Worm (Caenorhabditis elegans) whole organism, mixed stage, embryonic: ENCODE results near the gene skr-3.

Experiments
- bed-3 ChIP-seq: fragments of 200-800 bp; sonication (Bioruptor generic); optimal IDR thresholded peaks from 3 replicates; lab custom pipeline; 2018; ENCODE audit warnings: mild to moderate bottlenecking, missing genetic modification characterization, moderate library complexity, missing compliant biosample characterization
- blmp-1 ChIP-seq: fragments of 150-350 bp; optimal IDR thresholded peaks from 2 replicates; lab custom pipeline; 2014; ENCODE audit warnings: missing biosample characterization, missing genetic modification characterization
- ceh-39 ChIP-seq: fragments of 150-350 bp; optimal IDR thresholded peaks from 2 replicates; lab custom pipeline; 2014; ENCODE audit warnings: missing biosample characterization, missing genetic modification characterization
- ceh-43 ChIP-seq: fragments of 200-800 bp; sonication (Bioruptor generic); optimal IDR thresholded peaks from 2 replicates; lab custom pipeline; 2018; ENCODE audit warnings: mild to moderate bottlenecking, missing genetic modification characterization, moderate library complexity, missing compliant biosample characterization
- cnd-1 ChIP-seq: fragments of 200-800 bp; sonication (Bioruptor generic); optimal IDR thresholded peaks from 2 replicates; lab custom pipeline; 2018; ENCODE audit warnings: mild to moderate bottlenecking, missing genetic modification characterization, missing compliant biosample characterization
- drap-1 ChIP-seq: fragments of 200-800 bp; sonication (Bioruptor generic); optimal IDR thresholded peaks from 3 replicates; lab custom pipeline; 2018; ENCODE audit warnings: mild to moderate bottlenecking, missing genetic modification characterization, missing compliant biosample characterization
- elt-1 ChIP-seq: sonication (generic microtip); optimal IDR thresholded peaks from 2 replicates; lab custom pipeline; 2017; ENCODE audit warnings: missing genetic modification characterization, mild to moderate bottlenecking, missing compliant biosample characterization, antibody characterized with exemption, moderate library complexity, borderline replicate concordance; ENCODE audit not compliant: insufficient read depth
- elt-3 ChIP-seq: fragments of 150-350 bp; optimal IDR thresholded peaks from 2 replicates; lab custom pipeline; 2014; ENCODE audit warnings: missing biosample characterization, missing genetic modification characterization
- flh-1 ChIP-seq: fragments of 200-800 bp; sonication (Bioruptor generic); optimal IDR thresholded peaks from 2 replicates; lab custom pipeline; 2018; ENCODE audit warnings: mild to moderate bottlenecking, missing genetic modification characterization, moderate library complexity, missing compliant biosample characterization
- ham-2 ChIP-seq: fragments of 200-800 bp; sonication (Bioruptor generic); optimal IDR thresholded peaks from 2 replicates; lab custom pipeline; 2018; ENCODE audit warnings: mild to moderate bottlenecking, missing genetic modification characterization, missing compliant biosample characterization
- hlh-1 ChIP-seq: fragments of 150-350 bp; optimal IDR thresholded peaks from 2 replicates; lab custom pipeline; 2014; ENCODE audit warnings: missing biosample characterization, missing genetic modification reagents, missing genetic modification characterization
- lin-13 ChIP-seq: fragments of 150-350 bp; optimal IDR thresholded peaks from 2 replicates; lab custom pipeline; 2014; ENCODE audit warnings: missing biosample characterization, missing genetic modification characterization
- lin-32 ChIP-seq: fragments of 200-800 bp; sonication (Bioruptor generic); optimal IDR thresholded peaks from 2 replicates; lab custom pipeline; 2018; ENCODE audit warnings: mild to moderate bottlenecking, missing genetic modification characterization, missing compliant biosample characterization
- lsy-2 ChIP-seq: fragments of 150-350 bp; optimal IDR thresholded peaks from 2 replicates; lab custom pipeline; 2014; ENCODE audit warnings: missing biosample characterization, missing genetic modification characterization
- mep-1 ChIP-seq: fragments of 150-350 bp; optimal IDR thresholded peaks from 2 replicates; lab custom pipeline; 2017; ENCODE audit warnings: missing biosample characterization, missing genetic modification reagents, missing genetic modification characterization, inconsistent platforms
- mls-2 ChIP-seq: sonication (generic microtip); optimal IDR thresholded peaks from 2 replicates; lab custom pipeline; 2016; ENCODE audit warnings: mild to moderate bottlenecking, missing genetic modification characterization, moderate library complexity, missing compliant biosample characterization
- nhr-12 ChIP-seq: fragments of 150-350 bp; optimal IDR thresholded peaks from 2 replicates; lab custom pipeline; 2014; ENCODE audit warnings: missing biosample characterization, missing genetic modification characterization
- nhr-2 ChIP-seq: fragments of 150-350 bp; optimal IDR thresholded peaks from 2 replicates; lab custom pipeline; 2014; ENCODE audit warnings: missing biosample characterization, missing genetic modification characterization
- nhr-28 ChIP-seq: fragments of 150-350 bp; optimal IDR thresholded peaks from 2 replicates; lab custom pipeline; 2014; ENCODE audit warnings: missing biosample characterization, missing genetic modification characterization
- nhr-76 ChIP-seq: sonication (generic microtip); optimal IDR thresholded peaks from 2 replicates; lab custom pipeline; 2017; ENCODE audit warnings: missing biosample characterization, missing genetic modification characterization
- pha-4 ChIP-seq: fragments of 150-350 bp; optimal IDR thresholded peaks from 2 replicates; lab custom pipeline; 2018; ENCODE audit warnings: missing biosample characterization, missing genetic modification reagents, missing genetic modification characterization
- sptf-1 ChIP-seq: sonication (generic microtip); optimal IDR thresholded peaks from 2 replicates; lab custom pipeline; 2017; ENCODE audit warnings: mild to moderate bottlenecking, missing genetic modification characterization, moderate library complexity, missing compliant biosample characterization
- tbx-8 ChIP-seq: fragments of 200-800 bp; sonication (Bioruptor generic); optimal IDR thresholded peaks from 2 replicates; lab custom pipeline; 2018; ENCODE audit warnings: mild to moderate bottlenecking, missing genetic modification characterization, moderate library complexity, missing compliant biosample characterization
- unc-120 ChIP-seq: sonication (generic microtip); optimal IDR thresholded peaks from 2 replicates; lab custom pipeline; 2017; ENCODE audit warnings: missing genetic modification characterization, missing compliant biosample characterization; ENCODE audit not compliant: poor library complexity, severe bottlenecking
- unc-39 ChIP-seq: fragments of 150-350 bp; optimal IDR thresholded peaks from 2 replicates; lab custom pipeline; 2014; ENCODE audit warnings: missing biosample characterization, missing genetic modification characterization
- unc-62 ChIP-seq: fragments of 150-350 bp; optimal IDR thresholded peaks from 2 replicates; lab custom pipeline; 2014; ENCODE audit warnings: missing biosample characterization, missing genetic modification reagents, missing genetic modification characterization
- zip-8 ChIP-seq: fragments of 150-350 bp; optimal IDR thresholded peaks from 2 replicates; lab custom pipeline; 2014; ENCODE audit warnings: missing biosample characterization, missing genetic modification characterization
- ztf-11 ChIP-seq: fragments of 150-350 bp; optimal IDR thresholded peaks from 2 replicates; lab custom pipeline; 2014; ENCODE audit warnings: missing biosample characterization, missing genetic modification characterization

skr-3 gene

DNA sequence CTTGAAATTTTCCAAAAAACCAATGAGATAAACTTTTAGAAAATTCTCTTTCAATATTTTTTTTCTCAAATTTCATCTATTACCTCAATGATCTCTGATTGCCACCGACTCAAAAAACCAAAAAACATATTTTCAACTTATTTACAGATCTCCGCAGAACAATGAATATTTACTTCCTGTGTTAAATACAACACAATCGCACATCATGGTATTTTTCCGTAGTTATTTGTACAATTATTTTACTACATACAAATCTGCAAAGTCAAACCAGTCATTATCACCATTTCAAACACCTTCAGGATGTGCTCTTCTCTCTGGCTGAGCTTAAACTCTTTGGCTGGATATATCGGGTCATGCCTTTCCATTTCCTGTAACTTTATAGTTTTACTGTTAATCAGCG, 45.1 kb downstream of the skr-3 start, which contains the start of gene str-108:
TSS of gene str-108 (plus strand) at position 301 of the 400 bp plus-strand sequence.
- no peak for TF ChIP-seq zip-8 (tag; lab: Kevin White, UChicago)
- no peak for TF ChIP-seq unc-120 (tag; lab: Kevin White, UChicago)
- no peak for TF ChIP-seq lsy-2
- no peak for TF ChIP-seq mep-1 (tag; lab: Kevin White, UChicago)
- TF ChIP-seq nhr-28 = no peak
- TF ChIP-seq unc-39 (tag; lab: Kevin White, UChicago) = no peak
- TF ChIP-seq pha-4 (tag; lab: Kevin White, UChicago) = no peak
- TF ChIP-seq elt-3 (tag; lab: Kevin White, UChicago) = no peak
- TF ChIP-seq mls-2 (tag; lab: Kevin White, UChicago) = no peak
- TF ChIP-seq nhr-2 (tag; lab: Kevin White, UChicago) = no peak
- no peak for TF ChIP-seq nhr-12
- TF ChIP-seq nhr-76 (tag; lab: Kevin White, UChicago) = no peak
- no peak for TF ChIP-seq ceh-39
- no peak for TF ChIP-seq ham-2 (GFP tag; lab: Kevin White, UChicago)
- TF ChIP-seq elt-1 (tag; lab: Kevin White, UChicago) = no peak
- TF ChIP-seq blmp-1 (tag; lab: Kevin White, UChicago) = no peak
- no peak for TF ChIP-seq cnd-1
- no peak for TF ChIP-seq drap-1

DNA sequence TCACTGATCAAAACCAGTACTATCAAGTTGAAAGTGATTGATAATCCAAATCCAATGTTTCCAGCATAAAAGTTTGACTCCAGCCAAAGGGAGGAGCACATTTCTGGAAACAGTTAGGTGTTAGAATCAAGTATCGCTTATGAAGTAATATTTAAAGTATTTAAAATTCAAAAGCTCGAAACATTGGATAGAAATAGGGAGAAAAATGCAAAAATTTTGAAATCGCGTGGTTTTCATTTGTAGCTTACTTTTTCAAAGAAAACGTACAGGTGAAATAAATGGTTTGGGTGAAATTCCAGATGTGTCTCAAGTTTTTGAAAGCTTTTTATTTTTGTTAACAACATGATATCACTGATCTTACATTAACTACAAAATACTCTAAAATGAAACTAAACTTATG, 48.1 kb downstream of the skr-3 start, which contains the start of gene str-111:
TSS of gene str-111 (minus strand) at position 101 of the 400 bp plus-strand sequence.
- TF ChIP-seq unc-120 (tag; lab: Kevin White, UChicago) (no peak), lin-13 (tag; lab: Kevin White, UChicago) (no peak), unc-62 (GFP tag; lab: Kevin White, UChicago) (no peak)

DNA sequence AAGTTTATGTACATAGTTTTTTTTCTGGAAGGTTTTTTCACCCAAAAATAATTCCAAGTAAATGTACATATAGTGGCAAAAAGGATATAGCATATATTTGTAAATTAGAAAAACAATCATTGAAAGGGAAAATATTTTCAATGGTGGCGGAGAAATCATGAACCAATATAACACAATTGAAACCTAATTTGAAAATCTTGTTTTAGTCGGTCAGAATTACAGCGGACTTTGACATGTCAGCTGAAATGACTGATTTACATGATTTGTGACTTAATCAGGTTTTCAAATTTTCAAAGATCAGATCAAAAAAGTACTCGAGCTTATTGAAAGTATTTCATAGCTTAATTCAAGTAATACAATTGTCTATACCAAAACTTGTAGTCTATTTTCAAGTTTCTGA, 50.8 kb downstream of the skr-3 start, which contains the start of gene K05D4.9:
TSS of gene K05D4.9 (minus strand) at position 101 of the 400 bp plus-strand sequence.
- no peak for TF ChIP-seq sptf-1 (tag; lab: Kevin White, UChicago)
- no peak for TF ChIP-seq nhr-28
- no peak for TF ChIP-seq mls-2 (tag; lab: Kevin White, UChicago)
- no peak for TF ChIP-seq hlh-1 (tag; lab: Kevin White, UChicago)
- no peak for TF ChIP-seq lsy-2
- no peak for TF ChIP-seq tbx-8 (GFP tag; lab: Kevin White, UChicago)
- TF ChIP-seq lin-32 (GFP tag; lab: Kevin White, UChicago) = no peak
- TF ChIP-seq flh-1 (GFP tag; lab: Kevin White, UChicago) = no peak
- TF ChIP-seq ham-2 (GFP tag; lab: Kevin White, UChicago) = no peak
- no peak for TF ChIP-seq pha-4 (tag; lab: Kevin White, UChicago)
- TF ChIP-seq ztf-11 (tag; lab: Kevin White, UChicago) = no peak
- no peak for TF ChIP-seq unc-39 (tag; lab: Kevin White, UChicago)
- TF ChIP-seq ceh-43 (GFP tag; lab: Kevin White, UChicago) = no peak
- TF ChIP-seq bed-3 = no peak
- no peak for TF ChIP-seq elt-1 (tag; lab: Kevin White, UChicago)
